Fruit fly (Drosophila melanogaster): ENCODE results near the gene CG12729.
A peak's percentile ranks its signal among the peaks of the same experiment; 100 is the strongest.

CG12729 gene

dm6 chrX:5866095-5866494, 21.0 kb downstream of the CG12729 start (continued):
- TF ChIP-seq Rfx (GFP tag; IDR thresholded peaks at IDR 0.05) (peak; percentile 40; the same call in 1 of the 2 replicates), PHDP (tag; optimal IDR thresholded peaks at IDR 0.05) (peak; percentile 2), slou (GFP tag; optimal IDR thresholded peaks at IDR 0.05) (peak; percentile 14), Gug (GFP tag; IDR thresholded peaks at IDR 0.05) (no peak), row (GFP tag; IDR thresholded peaks at IDR 0.05) (peak; percentile 40; the same call in 1 of the 3 replicates), Fer3 (tag; optimal IDR thresholded peaks at IDR 0.05) (no peak), CG8388 (GFP tag; optimal IDR thresholded peaks at IDR 0.05) (no peak), Hmr (GFP tag; optimal IDR thresholded peaks at IDR 0.05) (peak; percentile 23), Drgx (GFP tag; IDR thresholded peaks at IDR 0.05) (no peak), Myb (GFP tag; optimal IDR thresholded peaks at IDR 0.05) (peak; percentile 16), E2f1 (GFP tag; IDR thresholded peaks at IDR 0.05) (peak; percentile 36; the same call in 1 of the 2 replicates), H15 (GFP tag; IDR thresholded peaks at IDR 0.05) (no peak), unpg (GFP tag; optimal IDR thresholded peaks at IDR 0.05) (no peak), sens (GFP tag) (peak; percentile 42), sima (GFP tag; optimal IDR thresholded peaks at IDR 0.05) (no peak), lov (optimal IDR thresholded peaks at IDR 0.05) (no peak), lov (GFP tag; IDR thresholded peaks at IDR 0.05) (no peak), CG3995 (GFP tag; optimal IDR thresholded peaks at IDR 0.05) (no peak), CG17359 (tag; optimal IDR thresholded peaks at IDR 0.05) (no peak), Med (GFP tag) (peak; percentile 73), CHES-1-like (GFP tag; optimal IDR thresholded peaks at IDR 0.05) (no peak), Eip74EF (GFP tag; optimal IDR thresholded peaks at IDR 0.05) (no peak), Ada2b (GFP tag; IDR thresholded peaks at IDR 0.05) (0 out of 2 replicates have a peak, but pooled peaks have one; percentile 9), CG18011 (GFP tag; optimal IDR thresholded peaks at IDR 0.05) (no peak), lola (GFP tag; optimal IDR thresholded peaks at IDR 0.05) (no peak), dmrt99B (tag; optimal IDR thresholded peaks at IDR 0.05) (peak; percentile 39), mam (GFP tag; optimal IDR thresholded peaks at IDR 0.05) (peak; percentile 2), kni (GFP tag; optimal IDR thresholded peaks at IDR 0.05) (no peak), Lhr (GFP tag; optimal IDR thresholded peaks at IDR 0.05) (no peak), CG2875 (GFP tag; optimal IDR thresholded peaks at IDR 0.05) (no peak), lmd (GFP tag; IDR thresholded peaks at IDR 0.05) (0 out of 2 replicates have a peak, but pooled peaks have one; percentile 9), fu2 (GFP tag; optimal IDR thresholded peaks at IDR 0.05) (no peak), kay (GFP tag; optimal IDR thresholded peaks at IDR 0.05) (no peak), CG8089 (GFP tag; optimal IDR thresholded peaks at IDR 0.05) (no peak), pnt (GFP tag; optimal IDR thresholded peaks at IDR 0.05) (peak; percentile 23), CG3838 (GFP tag; optimal IDR thresholded peaks at IDR 0.05) (no peak), CG14014 (GFP tag; IDR thresholded peaks at IDR 0.05) (peak; percentile 32; the same call in 1 of the 2 replicates), CG9876 (GFP tag; optimal IDR thresholded peaks at IDR 0.05) (no peak), BEAF-32 (GFP tag; optimal IDR thresholded peaks at IDR 0.05) (no peak), sug (tag; optimal IDR thresholded peaks at IDR 0.05) (no peak), disco-r (GFP tag; optimal IDR thresholded peaks at IDR 0.05) (no peak), CG1603 (tag; optimal IDR thresholded peaks at IDR 0.05) (peak; percentile 29), zf30C (GFP tag; optimal IDR thresholded peaks at IDR 0.05) (no peak), wdn (GFP tag; IDR thresholded peaks at IDR 0.05) (no peak), pb (GFP tag; optimal IDR thresholded peaks at IDR 0.05) (no peak), CG6854 (GFP tag; optimal IDR thresholded peaks at IDR 0.05) (no peak), CG8924 (tag; optimal IDR thresholded peaks at IDR 0.05) (no peak), pzg (GFP tag; optimal IDR thresholded peaks at IDR 0.05) (no peak), gsb (GFP tag; IDR thresholded peaks at IDR 0.05) (no peak), Asciz (GFP tag; optimal IDR thresholded peaks at IDR 0.05) (no peak), CG18599 (GFP tag; optimal IDR thresholded peaks at IDR 0.05) (peak; percentile 62)
